Fruit fly (Drosophila melanogaster) whole organism, prepupa: ENCODE data around the gene CG11384.

Experiments used
- CG10631 ChIP-seq: fragments of 200-800 bp; sonication (Bioruptor generic); optimal IDR thresholded peaks from 2 replicates; lab custom pipeline; 2016; ENCODE audit warnings: missing biosample characterization, missing genetic modification characterization
- CG10669 ChIP-seq: fragments of 200-800 bp; sonication (Bioruptor generic); optimal IDR thresholded peaks from 3 replicates; lab custom pipeline; 2018; ENCODE audit warnings: missing biosample characterization, mild to moderate bottlenecking, missing genetic modification characterization, moderate library complexity
- CG11294 ChIP-seq: fragments of 200-800 bp; sonication (Bioruptor generic); IDR thresholded peaks from 2 replicates; pipeline ENCODE4 v1.3.6; 2022; ENCODE audit warnings: missing biosample characterization, missing genetic modification characterization
- CG3032 ChIP-seq: fragments of 200-800 bp; optimal IDR thresholded peaks from 2 replicates; lab custom pipeline; 2019; ENCODE audit warnings: missing biosample characterization, mild to moderate bottlenecking, missing genetic modification characterization, moderate library complexity
- CG32006 ChIP-seq: fragments of 200-800 bp; sonication (Bioruptor generic); optimal IDR thresholded peaks from 3 replicates; lab custom pipeline; 2017; ENCODE audit warnings: missing biosample characterization, mild to moderate bottlenecking, missing genetic modification characterization
- CG3919 ChIP-seq: fragments of 200-800 bp; sonication (Bioruptor generic); optimal IDR thresholded peaks from 3 replicates; lab custom pipeline; 2016; ENCODE audit warnings: missing biosample characterization, missing genetic modification characterization
- CG6163 ChIP-seq: fragments of 200-800 bp; sonication (Bioruptor generic); IDR thresholded peaks from 3 replicates; pipeline ENCODE4 v1.3.6; 2022; ENCODE audit warnings: missing biosample characterization, missing genetic modification characterization
- CG6276 ChIP-seq: fragments of 200-800 bp; sonication (Bioruptor generic); optimal IDR thresholded peaks from 2 replicates; lab custom pipeline; 2017; ENCODE audit warnings: missing biosample characterization, mild to moderate bottlenecking, missing genetic modification characterization
- CG6792 ChIP-seq: fragments of 200-800 bp; sonication (Bioruptor generic); optimal IDR thresholded peaks from 3 replicates; lab custom pipeline; 2016; ENCODE audit warnings: missing biosample characterization, missing genetic modification characterization
- CG6808 ChIP-seq: fragments of 200-800 bp; sonication (Bioruptor generic); optimal IDR thresholded peaks from 3 replicates; lab custom pipeline; 2017; ENCODE audit warnings: missing biosample characterization, missing genetic modification characterization, mild to moderate bottlenecking, moderate library complexity, missing genetic modification reagents
- CG6854 ChIP-seq: fragments of 200-800 bp; sonication (Bioruptor generic); optimal IDR thresholded peaks from 2 replicates; lab custom pipeline; 2017; ENCODE audit warnings: missing biosample characterization, mild to moderate bottlenecking, missing genetic modification characterization
- CG8319 ChIP-seq: fragments of 200-800 bp; sonication (Bioruptor generic); optimal IDR thresholded peaks from 3 replicates; lab custom pipeline; 2016; ENCODE audit warnings: missing biosample characterization, missing genetic modification characterization
- CG8632 ChIP-seq: fragments of 200-800 bp; sonication (Bioruptor generic); optimal IDR thresholded peaks from 3 replicates; lab custom pipeline; 2016; ENCODE audit warnings: missing biosample characterization, missing genetic modification characterization
- Eip75B ChIP-seq: fragments of 200-800 bp; sonication (Bioruptor generic); optimal IDR thresholded peaks from 3 replicates; lab custom pipeline; 2016; ENCODE audit warnings: missing biosample characterization, missing genetic modification characterization
- Eip78C ChIP-seq: fragments of 200-800 bp; sonication (Bioruptor generic); peaks from one replicate; lab custom pipeline; 2016; ENCODE audit warnings: missing biosample characterization, missing genetic modification characterization
- Eip93F ChIP-seq: fragments of 200-800 bp; sonication (Bioruptor generic); optimal IDR thresholded peaks from 2 replicates; lab custom pipeline; 2016; ENCODE audit warnings: missing biosample characterization, mild to moderate bottlenecking, missing genetic modification characterization
- Ets21C ChIP-seq: fragments of 200-800 bp; sonication (Bioruptor generic); optimal IDR thresholded peaks from 3 replicates; lab custom pipeline; 2016; ENCODE audit warnings: missing biosample characterization, missing genetic modification characterization
- Ets96B ChIP-seq: fragments of 200-800 bp; optimal IDR thresholded peaks from 2 replicates; lab custom pipeline; 2019; ENCODE audit warnings: missing biosample characterization, mild to moderate bottlenecking, missing genetic modification characterization, moderate library complexity
- Gug ChIP-seq: fragments of 200-800 bp; sonication (Bioruptor generic); IDR thresholded peaks from 2 replicates; pipeline ENCODE4 v1.3.6; 2022; ENCODE audit warnings: missing biosample characterization, missing genetic modification characterization
- Hr4 ChIP-seq: fragments of 200-800 bp; sonication (Bioruptor generic); optimal IDR thresholded peaks from 3 replicates; lab custom pipeline; 2016; ENCODE audit warnings: missing biosample characterization, missing genetic modification characterization
- Met ChIP-seq: fragments of 200-800 bp; sonication (Bioruptor generic); optimal IDR thresholded peaks from 3 replicates; lab custom pipeline; 2016; ENCODE audit warnings: missing biosample characterization, missing genetic modification characterization
- OdsH ChIP-seq: fragments of 200-800 bp; sonication (Bioruptor generic); optimal IDR thresholded peaks from 3 replicates; lab custom pipeline; 2016; ENCODE audit warnings: missing biosample characterization, missing genetic modification characterization
- Sox14 ChIP-seq: fragments of 200-800 bp; sonication (Bioruptor generic); optimal IDR thresholded peaks from 3 replicates; lab custom pipeline; 2016; ENCODE audit warnings: missing biosample characterization, missing genetic modification characterization
- Sox15 ChIP-seq: fragments of 200-800 bp; sonication (Bioruptor generic); optimal IDR thresholded peaks from 3 replicates; lab custom pipeline; 2016; ENCODE audit warnings: missing biosample characterization, missing genetic modification characterization
- achi ChIP-seq: fragments of 200-800 bp; sonication (Bioruptor generic); optimal IDR thresholded peaks from 3 replicates; lab custom pipeline; 2016; ENCODE audit warnings: missing biosample characterization, missing genetic modification characterization
- acj6 ChIP-seq: fragments of 200-800 bp; sonication (Bioruptor generic); optimal IDR thresholded peaks from 3 replicates; lab custom pipeline; 2016; ENCODE audit warnings: missing biosample characterization, missing genetic modification characterization
- cyc ChIP-seq: fragments of 200-800 bp; sonication (Bioruptor generic); optimal IDR thresholded peaks from 3 replicates; lab custom pipeline; 2016; ENCODE audit warnings: missing biosample characterization, missing genetic modification characterization
- dac ChIP-seq: fragments of 200-800 bp; sonication (Bioruptor generic); optimal IDR thresholded peaks from 2 replicates; lab custom pipeline; 2017; ENCODE audit warnings: missing biosample characterization, mild to moderate bottlenecking, missing genetic modification characterization
- eg ChIP-seq: fragments of 200-800 bp; sonication (Bioruptor generic); IDR thresholded peaks from 3 replicates; pipeline ENCODE4 v1.3.6; 2022; ENCODE audit warnings: missing biosample characterization, missing genetic modification characterization
- esn ChIP-seq: fragments of 200-800 bp; sonication (Bioruptor generic); optimal IDR thresholded peaks from 2 replicates; lab custom pipeline; 2016; ENCODE audit warnings: missing biosample characterization, mild to moderate bottlenecking, missing genetic modification characterization, moderate library complexity
- fd85E ChIP-seq: fragments of 200-800 bp; sonication (Bioruptor generic); optimal IDR thresholded peaks from 3 replicates; lab custom pipeline; 2016; ENCODE audit warnings: missing biosample characterization, missing genetic modification characterization
- lz ChIP-seq: fragments of 200-800 bp; sonication (Bioruptor generic); optimal IDR thresholded peaks from 3 replicates; lab custom pipeline; 2016; ENCODE audit warnings: missing biosample characterization, missing genetic modification characterization
- net ChIP-seq: fragments of 200-800 bp; sonication (Bioruptor generic); optimal IDR thresholded peaks from 3 replicates; lab custom pipeline; 2016; ENCODE audit warnings: missing biosample characterization, missing genetic modification characterization
- pdm3 ChIP-seq: fragments of 200-800 bp; sonication (Bioruptor generic); optimal IDR thresholded peaks from 3 replicates; lab custom pipeline; 2016; ENCODE audit warnings: missing biosample characterization, missing genetic modification characterization
- ss ChIP-seq, 2 experiments: fragments of 200-800 bp; sonication (Bioruptor generic); optimal IDR thresholded peaks; 2 replicates in 1 of 2; 3 replicates in 1 of 2; lab custom pipeline; 2017 to 2018; ENCODE audit warnings: mild to moderate bottlenecking in 2 of 2, missing biosample characterization in 2 of 2, missing genetic modification characterization in 2 of 2, moderate library complexity in 1 of 2
- svp ChIP-seq: fragments of 200-800 bp; sonication (Bioruptor generic); peaks from one replicate; lab custom pipeline; 2016; ENCODE audit warnings: missing biosample characterization, missing genetic modification characterization
- topi ChIP-seq: fragments of 200-800 bp; sonication (Bioruptor generic); optimal IDR thresholded peaks from 3 replicates; lab custom pipeline; 2016; ENCODE audit warnings: missing biosample characterization, missing genetic modification characterization
- vri ChIP-seq: fragments of 200-800 bp; sonication (Bioruptor generic); optimal IDR thresholded peaks from 3 replicates; lab custom pipeline; 2016; ENCODE audit warnings: missing biosample characterization, mild to moderate bottlenecking, missing genetic modification characterization

CG11384 gene

dm6 chrX:1170117-1170878, 5.5 kb downstream of the CG11384 start, which contains the start of gene CG11378:
TSS of gene CG11378 (plus strand) at chrX:1170828.
- TF ChIP-seq OdsH, result no peak
- no peak for TF ChIP-seq Sox14 (GFP tag; lab: Kevin White, UChicago)
- no peak for TF ChIP-seq Ets21C (GFP tag; lab: Kevin White, UChicago)
- peak; percentile 24 for TF ChIP-seq Eip78C (GFP tag; lab: Kevin White, UChicago)
- no peak for TF ChIP-seq cyc (GFP tag; lab: Kevin White, UChicago)
- no peak for TF ChIP-seq achi (GFP tag; lab: Kevin White, UChicago)
- TF ChIP-seq pdm3 (GFP tag; lab: Kevin White, UChicago), result no peak
- TF ChIP-seq CG8632, result no peak
- TF ChIP-seq Eip75B (GFP tag; lab: Kevin White, UChicago), result no peak
- TF ChIP-seq vri (GFP tag; lab: Kevin White, UChicago), result no peak
- no peak for TF ChIP-seq CG6163 (GFP tag; lab: Robert Waterston, UW)
- TF ChIP-seq acj6 (GFP tag; lab: Kevin White, UChicago), result no peak
- TF ChIP-seq eg (GFP tag; lab: Robert Waterston, UW), result no peak
- TF ChIP-seq CG10631 (GFP tag; lab: Kevin White, UChicago), result no peak
- peak; percentile 50 for TF ChIP-seq svp (GFP tag; lab: Kevin White, UChicago)

- TF ChIP-seq CG6808 (GFP tag; lab: Kevin White, UChicago) (no peak), Eip93F (GFP tag; lab: Kevin White, UChicago) (no peak), CG11294 (GFP tag; lab: Robert Waterston, UW) (no peak), acj6 (GFP tag; lab: Kevin White, UChicago) (no peak), CG6854 (GFP tag; lab: Kevin White, UChicago) (no peak), vri (GFP tag; lab: Kevin White, UChicago) (no peak), topi (GFP tag; lab: Kevin White, UChicago) (no peak), Gug (GFP tag; lab: Robert Waterston, UW) (no peak), pdm3 (GFP tag; lab: Kevin White, UChicago) (no peak)
- TF ChIP-seq, all 60 proteins: peak for 0
These were observed 13.9 kb downstream of the CG11384 start, which contains the start of gene eIF4E7 for dm6 chrX:1161913-1162439. TSS of gene eIF4E7 (minus strand) at chrX:1162389.

dm6 chrX:1145344-1145743, 30.5 kb downstream of the CG11384 start, which contains the start of gene CG14628:
TSS of gene CG14628 (plus strand) at chrX:1145644.
- TF ChIP-seq CG6792 (GFP tag; lab: Kevin White, UChicago) (no peak), Eip75B (GFP tag; lab: Kevin White, UChicago) (no peak)
- TF ChIP-seq, all 60 proteins: peak for 0

dm6 chrX:1142567-1143347, 33.1 kb downstream of the CG11384 start:
- no peak for TF ChIP-seq Sox14 (GFP tag; lab: Kevin White, UChicago)

dm6 chrX:1135006-1135376, 40.8 kb downstream of the CG11384 start:
- TF ChIP-seq Gug (GFP tag; lab: Robert Waterston, UW), result 0 out of 2 replicates have a peak, but pooled peaks have one; percentile 12
- TF ChIP-seq fd85E (GFP tag; lab: Kevin White, UChicago), result no peak
- TF ChIP-seq CG32006 (GFP tag; lab: Kevin White, UChicago), result peak; percentile 31
- TF ChIP-seq Ets96B, result peak; percentile 11
- no peak for TF ChIP-seq topi (GFP tag; lab: Kevin White, UChicago)
- TF ChIP-seq pdm3 (GFP tag; lab: Kevin White, UChicago), result peak; percentile 17
- peak; percentile 13 for TF ChIP-seq vri (GFP tag; lab: Kevin White, UChicago)
- peak; percentile 16 for TF ChIP-seq net (GFP tag; lab: Kevin White, UChicago)
- TF ChIP-seq Sox15 (GFP tag; lab: Kevin White, UChicago), result no peak
- TF ChIP-seq dac (GFP tag; lab: Kevin White, UChicago), result no peak
- peak; percentile 18 for TF ChIP-seq CG10669 (GFP tag; lab: Kevin White, UChicago)
- TF ChIP-seq Ets21C (GFP tag; lab: Kevin White, UChicago), result no peak
- peak; percentile 3 for TF ChIP-seq Sox14 (GFP tag; lab: Kevin White, UChicago)
- TF ChIP-seq ss (GFP tag; optimal IDR thresholded peaks at IDR 0.05; lab: Kevin White, UChicago), result peak in 1 of 2 experiments; percentile 24
- 0 out of 3 replicates have a peak, but pooled peaks have one; percentile 30 for TF ChIP-seq eg (GFP tag; lab: Robert Waterston, UW)
- TF ChIP-seq CG3919 (GFP tag; lab: Kevin White, UChicago), result peak; percentile 28
- TF ChIP-seq CG3032 (tag; lab: Kevin White, UChicago), result peak; percentile 19
- TF ChIP-seq esn (GFP tag; lab: Kevin White, UChicago), result peak; percentile 21
- TF ChIP-seq Eip75B (GFP tag; lab: Kevin White, UChicago), result peak; percentile 48
- peak; percentile 31 for TF ChIP-seq Hr4 (GFP tag; lab: Kevin White, UChicago)
- TF ChIP-seq achi (GFP tag; lab: Kevin White, UChicago), result no peak
- TF ChIP-seq lz (GFP tag; lab: Kevin White, UChicago), result peak; percentile 28
- peak; percentile 38 for TF ChIP-seq CG6276 (GFP tag; lab: Kevin White, UChicago)
- peak; percentile 51 for TF ChIP-seq Met (GFP tag; lab: Kevin White, UChicago)
- TF ChIP-seq CG8319, result no peak
